Fruit fly (Drosophila melanogaster) whole organism, embryonic: ENCODE measurements around the gene dpr9.

Source experiments
- Abd-B ChIP-seq: fragments of 200-800 bp; sonication (Bioruptor generic); optimal IDR thresholded peaks from 2 replicates; lab custom pipeline; 2018; ENCODE audit warnings: missing biosample characterization, mild to moderate bottlenecking, missing genetic modification characterization, moderate library complexity
- Aef1 ChIP-seq: fragments of 200-800 bp; sonication (Bioruptor generic); IDR thresholded peaks from 3 replicates; pipeline ENCODE4 v1.3.6; 2022; ENCODE audit warnings: missing biosample characterization, missing genetic modification characterization
- Atf3 ChIP-seq: fragments of 200-800 bp; sonication (Bioruptor generic); optimal IDR thresholded peaks from 3 replicates; lab custom pipeline; 2016; ENCODE audit warnings: missing biosample characterization, missing genetic modification characterization
- Bgb ChIP-seq: fragments of 200-800 bp; sonication (Bioruptor generic); IDR thresholded peaks from 2 replicates; pipeline ENCODE4 v1.3.6; 2022; ENCODE audit warnings: missing biosample characterization, missing genetic modification characterization; ENCODE audit not compliant: partially characterized antibody
- CG10979 ChIP-seq: fragments of 200-800 bp; sonication (Bioruptor generic); optimal IDR thresholded peaks from 2 replicates; lab custom pipeline; 2018; ENCODE audit warnings: missing biosample characterization, mild to moderate bottlenecking, missing genetic modification characterization, moderate library complexity
- CG11085 ChIP-seq: fragments of 200-800 bp; sonication (Bioruptor generic); IDR thresholded peaks from 2 replicates; pipeline ENCODE4 v1.3.6; 2022; ENCODE audit warnings: missing biosample characterization, missing genetic modification characterization
- CG11247 ChIP-seq: fragments of 200-800 bp; sonication (Bioruptor generic); IDR thresholded peaks from 2 replicates; pipeline ENCODE4 v1.3.6; 2022; ENCODE audit warnings: missing biosample characterization, missing genetic modification characterization
- CG11456 ChIP-seq: fragments of 200-800 bp; sonication (Bioruptor generic); IDR thresholded peaks from 3 replicates; pipeline ENCODE4 v1.3.6; 2022; ENCODE audit warnings: missing biosample characterization, missing genetic modification characterization
- CG11504 ChIP-seq: fragments of 200-800 bp; sonication (Bioruptor generic); optimal IDR thresholded peaks from 3 replicates; lab custom pipeline; 2019; ENCODE audit warnings: missing biosample characterization, mild to moderate bottlenecking, missing genetic modification characterization, moderate library complexity
- CG11696 ChIP-seq: fragments of 200-800 bp; sonication (Bioruptor generic); IDR thresholded peaks from 2 replicates; pipeline ENCODE4 v1.3.6; 2022; ENCODE audit warnings: missing biosample characterization, missing genetic modification characterization
- CG13424 ChIP-seq: fragments of 200-800 bp; sonication (Bioruptor generic); optimal IDR thresholded peaks from 2 replicates; lab custom pipeline; 2019; ENCODE audit warnings: missing biosample characterization, mild to moderate bottlenecking, missing genetic modification characterization, moderate library complexity
- CG13624 ChIP-seq: fragments of 200-800 bp; sonication (Bioruptor generic); optimal IDR thresholded peaks from 2 replicates; lab custom pipeline; 2016; ENCODE audit warnings: missing biosample characterization, missing genetic modification characterization
- CG13894 ChIP-seq: fragments of 200-800 bp; sonication (Bioruptor generic); optimal IDR thresholded peaks from 3 replicates; lab custom pipeline; 2018; ENCODE audit warnings: missing biosample characterization, mild to moderate bottlenecking, missing genetic modification characterization, moderate library complexity
- CG17361 ChIP-seq: fragments of 200-800 bp; sonication (Bioruptor generic); IDR thresholded peaks from 3 replicates; pipeline ENCODE4 v1.3.6; 2022; ENCODE audit warnings: missing biosample characterization, missing genetic modification characterization
- CG18262 ChIP-seq: fragments of 200-800 bp; optimal IDR thresholded peaks from 3 replicates; lab custom pipeline; 2019; ENCODE audit warnings: missing biosample characterization, mild to moderate bottlenecking, missing genetic modification characterization, moderate library complexity
- CG1832 ChIP-seq: fragments of 200-800 bp; sonication (Bioruptor generic); optimal IDR thresholded peaks from 2 replicates; lab custom pipeline; 2017; ENCODE audit warnings: missing biosample characterization, mild to moderate bottlenecking, missing genetic modification characterization, inconsistent platforms
- CG32772 ChIP-seq: fragments of 200-800 bp; sonication (Bioruptor generic); IDR thresholded peaks from 2 replicates; pipeline ENCODE4 v1.3.6; 2022; ENCODE audit warnings: missing biosample characterization, missing genetic modification characterization
- CG4424 ChIP-seq: fragments of 200-800 bp; sonication (Bioruptor generic); optimal IDR thresholded peaks from 3 replicates; lab custom pipeline; 2016; ENCODE audit warnings: missing biosample characterization, missing genetic modification characterization
- CG4820 ChIP-seq: fragments of 200-800 bp; sonication (Bioruptor generic); optimal IDR thresholded peaks from 3 replicates; lab custom pipeline; 2016; ENCODE audit warnings: missing biosample characterization, missing genetic modification characterization
- CG4854 ChIP-seq: fragments of 200-800 bp; sonication (Bioruptor generic); optimal IDR thresholded peaks from 2 replicates; lab custom pipeline; 2016; ENCODE audit warnings: missing biosample characterization, missing genetic modification characterization, inconsistent platforms
- CG5245 ChIP-seq: fragments of 200-800 bp; sonication (Bioruptor generic); optimal IDR thresholded peaks from 3 replicates; lab custom pipeline; 2016; ENCODE audit warnings: missing biosample characterization, missing genetic modification characterization
- CG5953 ChIP-seq: fragments of 200-800 bp; sonication (Bioruptor generic); IDR thresholded peaks from 2 replicates; pipeline ENCODE4 v1.3.6; 2022; ENCODE audit warnings: missing biosample characterization, missing genetic modification characterization
- CG7271 ChIP-seq: fragments of 200-800 bp; sonication (Bioruptor generic); optimal IDR thresholded peaks from 2 replicates; lab custom pipeline; 2018; ENCODE audit warnings: missing biosample characterization, mild to moderate bottlenecking, missing genetic modification characterization, moderate library complexity
- CG7745 ChIP-seq: fragments of 200-800 bp; sonication (Bioruptor generic); optimal IDR thresholded peaks from 2 replicates; lab custom pipeline; 2018; ENCODE audit warnings: missing biosample characterization, mild to moderate bottlenecking, missing genetic modification characterization, moderate library complexity
- CG7987 ChIP-seq: fragments of 200-800 bp; sonication (Bioruptor generic); optimal IDR thresholded peaks from 2 replicates; lab custom pipeline; 2018; ENCODE audit warnings: missing biosample characterization, mild to moderate bottlenecking, missing genetic modification characterization, moderate library complexity
- CG8765 ChIP-seq: fragments of 200-800 bp; sonication (Bioruptor generic); IDR thresholded peaks from 2 replicates; pipeline ENCODE4 v1.3.6; 2022; ENCODE audit warnings: missing biosample characterization, missing genetic modification characterization
- CG9215 ChIP-seq: fragments of 200-800 bp; sonication (Bioruptor generic); IDR thresholded peaks from 2 replicates; pipeline ENCODE4 v1.3.6; 2022; ENCODE audit warnings: missing biosample characterization, missing genetic modification characterization
- GATAe ChIP-seq: fragments of 200-800 bp; sonication (Bioruptor generic); conservative IDR thresholded peaks from 2 replicates; pipeline ENCODE4 v1.3.6; 2022; ENCODE audit warnings: missing biosample characterization, missing genetic modification characterization
- HmgD ChIP-seq: fragments of 200-800 bp; sonication (Bioruptor generic); optimal IDR thresholded peaks from 3 replicates; lab custom pipeline; 2016; ENCODE audit warnings: missing biosample characterization, missing genetic modification characterization
- Meics ChIP-seq: fragments of 200-800 bp; sonication (Bioruptor generic); optimal IDR thresholded peaks from 2 replicates; lab custom pipeline; 2017; ENCODE audit warnings: missing biosample characterization, mild to moderate bottlenecking, missing genetic modification characterization
- Scr ChIP-seq: fragments of 200-800 bp; sonication (Bioruptor generic); IDR thresholded peaks from 2 replicates; pipeline ENCODE4 v1.3.6; 2022; ENCODE audit warnings: missing biosample characterization, missing genetic modification characterization; ENCODE audit not compliant: partially characterized antibody
- Trl ChIP-seq, 3 experiments: fragments of >200 bp in 2 of 3; fragments of 200-800 bp in 1 of 3; sonication (Bioruptor generic) in 1 of 3; optimal IDR thresholded peaks; 2 replicates in 1 of 3; 3 replicates in 2 of 3; lab custom pipeline; 2016 to 2017; ENCODE audit warnings: missing biosample characterization in 1 of 3, missing genetic modification characterization in 1 of 3
- Xbp1 ChIP-seq: fragments of 200-800 bp; sonication (Bioruptor generic); optimal IDR thresholded peaks from 3 replicates; lab custom pipeline; 2016; ENCODE audit warnings: missing biosample characterization, mild to moderate bottlenecking, missing genetic modification characterization
- ase ChIP-seq: fragments of 200-800 bp; sonication (Bioruptor generic); IDR thresholded peaks from 3 replicates; pipeline ENCODE4 v1.3.6; 2022; ENCODE audit warnings: missing biosample characterization, missing genetic modification characterization
- ci ChIP-seq: fragments of 200-800 bp; sonication (Bioruptor generic); IDR thresholded peaks from 3 replicates; pipeline ENCODE4 v1.3.6; 2022; ENCODE audit warnings: missing biosample characterization, missing genetic modification characterization
- corto ChIP-seq: fragments of 200-800 bp; sonication (Bioruptor generic); optimal IDR thresholded peaks from 2 replicates; lab custom pipeline; 2016; ENCODE audit warnings: missing biosample characterization, mild to moderate bottlenecking, missing genetic modification characterization, moderate library complexity
- ems ChIP-seq: fragments of 200-800 bp; sonication (Bioruptor generic); optimal IDR thresholded peaks from 3 replicates; lab custom pipeline; 2016; ENCODE audit warnings: missing biosample characterization, missing genetic modification characterization
- fu2 ChIP-seq: fragments of 200-800 bp; sonication (Bioruptor generic); optimal IDR thresholded peaks from 2 replicates; lab custom pipeline; 2016; ENCODE audit warnings: missing biosample characterization, missing genetic modification characterization
- grau ChIP-seq: fragments of 200-800 bp; optimal IDR thresholded peaks from 3 replicates; lab custom pipeline; 2019; ENCODE audit warnings: missing biosample characterization, mild to moderate bottlenecking, missing genetic modification characterization, moderate library complexity
- ind ChIP-seq: fragments of 200-800 bp; sonication (Bioruptor generic); optimal IDR thresholded peaks from 3 replicates; lab custom pipeline; 2016; ENCODE audit warnings: missing biosample characterization, missing genetic modification characterization
- insv ChIP-seq, 2 experiments: fragments of 200-800 bp; sonication (Bioruptor generic); optimal IDR thresholded peaks; 3 replicates each; lab custom pipeline; 2016 to 2018; ENCODE audit warnings: missing biosample characterization in 2 of 2, missing genetic modification characterization in 2 of 2
- ken ChIP-seq: fragments of 200-800 bp; sonication (Bioruptor generic); IDR thresholded peaks from 3 replicates; pipeline ENCODE4 v1.3.6; 2022; ENCODE audit warnings: missing biosample characterization, missing genetic modification characterization
- lbe ChIP-seq: fragments of 200-800 bp; sonication (Bioruptor generic); optimal IDR thresholded peaks from 2 replicates; lab custom pipeline; 2016; ENCODE audit warnings: missing biosample characterization, mild to moderate bottlenecking, missing genetic modification characterization
- luna ChIP-seq: fragments of 200-800 bp; sonication (Bioruptor generic); optimal IDR thresholded peaks from 2 replicates; lab custom pipeline; 2016; ENCODE audit warnings: missing biosample characterization, missing genetic modification characterization
- pros ChIP-seq: fragments of 200-800 bp; sonication (Bioruptor generic); optimal IDR thresholded peaks from 3 replicates; lab custom pipeline; 2019; ENCODE audit warnings: missing biosample characterization, mild to moderate bottlenecking, missing genetic modification characterization, moderate library complexity
- rib ChIP-seq: fragments of 200-800 bp; sonication (Bioruptor generic); IDR thresholded peaks from 2 replicates; pipeline ENCODE4 v1.3.6; 2022; ENCODE audit warnings: missing biosample characterization, missing genetic modification characterization
- sens ChIP-seq: fragments of 200-800 bp; sonication (Bioruptor generic); peaks from one replicate; lab custom pipeline; 2016; ENCODE audit warnings: missing biosample characterization, missing genetic modification characterization
- ssp ChIP-seq: fragments of 200-800 bp; sonication (Bioruptor generic); IDR thresholded peaks from 2 replicates; pipeline ENCODE4 v1.3.6; 2022; ENCODE audit warnings: missing biosample characterization, missing genetic modification characterization
- tap ChIP-seq: fragments of 200-800 bp; optimal IDR thresholded peaks from 3 replicates; lab custom pipeline; 2019; ENCODE audit warnings: missing biosample characterization, mild to moderate bottlenecking, missing genetic modification characterization, moderate library complexity
- wek ChIP-seq: fragments of 200-800 bp; sonication (Bioruptor generic); optimal IDR thresholded peaks from 3 replicates; lab custom pipeline; 2018; ENCODE audit warnings: missing biosample characterization, mild to moderate bottlenecking, missing genetic modification characterization, moderate library complexity
- z ChIP-seq: fragments of 200-800 bp; sonication (Bioruptor generic); IDR thresholded peaks from 3 replicates; pipeline ENCODE4 v1.3.6; 2022; ENCODE audit warnings: missing biosample characterization, missing genetic modification characterization

Gene dpr9

DNA sequence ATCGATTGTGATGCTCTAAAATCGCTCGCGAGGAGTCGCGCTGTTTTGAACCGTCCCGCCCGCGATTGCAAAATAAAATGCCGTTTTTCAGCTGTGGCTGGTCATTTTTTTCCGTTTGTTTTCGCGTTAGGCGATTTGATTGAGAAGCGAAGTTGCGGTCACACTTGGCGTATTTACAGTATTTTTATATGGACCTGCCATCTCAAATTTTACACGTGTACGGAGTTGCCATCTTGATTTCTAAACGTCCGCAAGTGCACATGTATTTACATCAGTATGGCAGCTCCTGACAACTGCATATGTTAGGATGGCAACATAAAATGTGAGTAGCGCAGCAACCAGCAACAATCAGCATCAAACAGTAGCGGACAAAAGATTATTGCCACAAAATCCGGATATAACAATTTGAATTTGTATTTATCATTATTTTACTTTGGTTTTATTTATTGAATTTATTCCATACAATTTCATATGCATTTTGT is 18.6 kb upstream of the dpr9 start, which contains the start of gene CG6966 (continued):
- peak; percentile 96 for TF ChIP-seq Atf3 (GFP tag; lab: Kevin White, UChicago)
- no peak for TF ChIP-seq CG11085 (GFP tag; lab: Robert Waterston, UW)
- no peak for TF ChIP-seq Scr (GFP tag; lab: Robert Waterston, UW)
- no peak for TF ChIP-seq CG11456 (GFP tag; lab: Robert Waterston, UW)
- TF ChIP-seq CG7271 (tag; lab: Kevin White, UChicago): peak; percentile 92
- peak; percentile 96 for TF ChIP-seq CG13894 (tag; lab: Kevin White, UChicago)
- TF ChIP-seq CG13624: peak; percentile 98
- no peak for TF ChIP-seq Aef1 (GFP tag; lab: Robert Waterston, UW)
- TF ChIP-seq CG4820 (GFP tag; lab: Kevin White, UChicago): peak; percentile 91
- no peak for TF ChIP-seq rib
- peak; percentile 83 for TF ChIP-seq lbe (GFP tag; lab: Kevin White, UChicago)
- TF ChIP-seq CG18262 (tag; lab: Kevin White, UChicago): peak; percentile 79
- TF ChIP-seq z (GFP tag; lab: Robert Waterston, UW): no peak
- TF ChIP-seq luna (GFP tag; lab: Kevin White, UChicago): peak; percentile 95
- peak; percentile 98 for TF ChIP-seq HmgD (GFP tag; lab: Kevin White, UChicago)
- TF ChIP-seq pros (GFP tag; lab: Kevin White, UChicago): no peak
- TF ChIP-seq Bgb: no peak
- peak; percentile 95 for TF ChIP-seq Meics
- peak; percentile 93 for TF ChIP-seq CG4424 (GFP tag; lab: Kevin White, UChicago)
- TF ChIP-seq fu2 (GFP tag; lab: Kevin White, UChicago): peak; percentile 96
- peak; percentile 81 for TF ChIP-seq CG5245
- peak in 1 of 2 experiments; percentile 88 for TF ChIP-seq insv (GFP tag; optimal IDR thresholded peaks at IDR 0.05; lab: Kevin White, UChicago)
- TF ChIP-seq Xbp1 (GFP tag; lab: Kevin White, UChicago): peak; percentile 97
- TF ChIP-seq sens (GFP tag; lab: Kevin White, UChicago): peak; percentile 97
- peak; percentile 93 for TF ChIP-seq wek
- no peak for TF ChIP-seq CG17361 (GFP tag; lab: Robert Waterston, UW)
- no peak for TF ChIP-seq CG8765 (GFP tag; lab: Robert Waterston, UW)
- no peak for TF ChIP-seq ken (GFP tag; lab: Robert Waterston, UW)
- TF ChIP-seq CG11247 (GFP tag; lab: Robert Waterston, UW): no peak
- peak; percentile 93 for TF ChIP-seq CG4854 (GFP tag; lab: Kevin White, UChicago)
- TF ChIP-seq ase: no peak
- TF ChIP-seq Trl (optimal IDR thresholded peaks at IDR 0.05; lab: Kevin White, UChicago): no peak
- TF ChIP-seq Trl (GFP tag; optimal IDR thresholded peaks at IDR 0.05; lab: Kevin White, UChicago): peak; percentile 97
- TF ChIP-seq corto (GFP tag; lab: Kevin White, UChicago): no peak
- TF ChIP-seq Abd-B (GFP tag; lab: Kevin White, UChicago): peak; percentile 94
- TF ChIP-seq ci (GFP tag; lab: Robert Waterston, UW): no peak
- peak; percentile 87 for TF ChIP-seq CG11504
- TF ChIP-seq ssp (GFP tag; lab: Robert Waterston, UW): no peak
- peak; percentile 90 for TF ChIP-seq ind (GFP tag; lab: Kevin White, UChicago)
- peak; percentile 77 for TF ChIP-seq CG10979
- peak; percentile 98 for TF ChIP-seq CG7987 (GFP tag; lab: Kevin White, UChicago)
- TF ChIP-seq ems: peak; percentile 96
- TF ChIP-seq CG9215 (GFP tag; lab: Robert Waterston, UW): no peak
- TF ChIP-seq GATAe: no peak
- no peak for TF ChIP-seq CG32772 (GFP tag; lab: Robert Waterston, UW)
- TF ChIP-seq CG1832 (GFP tag; lab: Kevin White, UChicago): no peak
- TF ChIP-seq CG11696 (GFP tag; lab: Robert Waterston, UW): no peak
- peak; percentile 73 for TF ChIP-seq tap (tag; lab: Kevin White, UChicago)
- no peak for TF ChIP-seq CG7745 (tag; lab: Kevin White, UChicago)
- no peak for TF ChIP-seq CG5953 (GFP tag; lab: Robert Waterston, UW)
- peak; percentile 85 for TF ChIP-seq CG13424
- peak; percentile 89 for TF ChIP-seq grau (tag; lab: Kevin White, UChicago)
